Worm (Caenorhabditis elegans): ENCODE results near the gene T12G3.11.

The T12G3.11 gene

ce11 chrIV:12010377-12010776, 19.2 kb downstream of the T12G3.11 start (continued):
- TF ChIP-seq hlh-11 (tag; optimal IDR thresholded peaks at IDR 0.05), result peak; percentile 72
- peak; percentile 65 for TF ChIP-seq mxl-3 (GFP tag; optimal IDR thresholded peaks at IDR 0.05)
- no peak for TF ChIP-seq nhr-76 (tag; optimal IDR thresholded peaks at IDR 0.05)
- no peak for TF ChIP-seq snpc-1.2 (GFP tag; IDR thresholded peaks at IDR 0.05)
- TF ChIP-seq nhr-102 (tag; optimal IDR thresholded peaks at IDR 0.05), result no peak
- no peak for TF ChIP-seq hmg-1.1 (GFP tag; IDR thresholded peaks at IDR 0.05)
- no peak for TF ChIP-seq lim-7 (GFP tag; IDR thresholded peaks at IDR 0.05)
- no peak for TF ChIP-seq unc-39 (tag; optimal IDR thresholded peaks at IDR 0.05)
- TF ChIP-seq lin-39 (tag; optimal IDR thresholded peaks at IDR 0.05), result no peak
- TF ChIP-seq ceh-28 (tag; optimal IDR thresholded peaks at IDR 0.05), result no peak
- TF ChIP-seq T20F7.1 (GFP tag; optimal IDR thresholded peaks at IDR 0.05), result no peak
- no peak for TF ChIP-seq nhr-237 (tag; optimal IDR thresholded peaks at IDR 0.05)
- TF ChIP-seq zip-2 (tag; optimal IDR thresholded peaks at IDR 0.05), result no peak
- TF ChIP-seq spr-3 (GFP tag; optimal IDR thresholded peaks at IDR 0.05), result no peak
- no peak for TF ChIP-seq daf-8 (GFP tag; IDR thresholded peaks at IDR 0.05)
- TF ChIP-seq mdl-1 (tag; optimal IDR thresholded peaks at IDR 0.05), result peak in 1 of 2 experiments; percentile 42
- TF ChIP-seq ces-1 (GFP tag; optimal IDR thresholded peaks at IDR 0.05), result no peak
- TF ChIP-seq lin-38 (GFP tag; IDR thresholded peaks at IDR 0.05), result no peak
- TF ChIP-seq aha-1 (tag), result no peak
- no peak for TF ChIP-seq D1046.2 (GFP tag; IDR thresholded peaks at IDR 0.05)
- TF ChIP-seq lin-1 (GFP tag; IDR thresholded peaks at IDR 0.05), result no peak
- TF ChIP-seq fos-1 (tag; optimal IDR thresholded peaks at IDR 0.05), result no peak
- TF ChIP-seq F49E8.2 (tag; optimal IDR thresholded peaks at IDR 0.05; ENCODE audit: borderline replicate concordance), result no peak

ce11 chrIV:12009046-12009674, 20.4 kb downstream of the T12G3.11 start:
- TF ChIP-seq skn-1 (tag; optimal IDR thresholded peaks at IDR 0.05) (no peak), unc-62 (GFP tag; optimal IDR thresholded peaks at IDR 0.05 in 1 of 2) (peak in 1 of 2 experiments; percentile 98), unc-62 (tag; optimal IDR thresholded peaks at IDR 0.05) (no peak), hlh-30 (tag; optimal IDR thresholded peaks at IDR 0.05; ENCODE audit: insufficient read depth) (peak; percentile 23), dmd-6 (GFP tag; IDR thresholded peaks at IDR 0.05) (0 out of 2 replicates have a peak, but pooled peaks have one; percentile 6), hlh-11 (tag; optimal IDR thresholded peaks at IDR 0.05) (peak; percentile 20), daf-16 (GFP tag; optimal IDR thresholded peaks at IDR 0.05) (peak in 1 of 2 experiments; percentile 95), daf-16 (tag; optimal IDR thresholded peaks at IDR 0.05) (no peak)

- no peak for TF ChIP-seq lin-39 (tag; optimal IDR thresholded peaks at IDR 0.05)
- no peak for TF ChIP-seq nhr-102 (tag; optimal IDR thresholded peaks at IDR 0.05)
- no peak for TF ChIP-seq aly-2 (tag; optimal IDR thresholded peaks at IDR 0.05)
- peak; percentile 11 for TF ChIP-seq F49E8.2 (tag; optimal IDR thresholded peaks at IDR 0.05; ENCODE audit: borderline replicate concordance)
- TF ChIP-seq dmd-8 (GFP tag; IDR thresholded peaks at IDR 0.05), result 0 out of 2 replicates have a peak, but pooled peaks have one; percentile 13
- TF ChIP-seq nhr-41 (GFP tag; IDR thresholded peaks at IDR 0.05), result no peak
- no peak for TF ChIP-seq lin-1 (GFP tag; IDR thresholded peaks at IDR 0.05)
- peak; percentile 32; the same call in 1 of the 2 replicates for TF ChIP-seq pha-4 (GFP tag; IDR thresholded peaks at IDR 0.05)
- no peak for TF ChIP-seq pha-4 (tag; optimal IDR thresholded peaks at IDR 0.05)
- peak; percentile 66; the same call in 1 of the 2 replicates for TF ChIP-seq snpc-1.2 (GFP tag; IDR thresholded peaks at IDR 0.05)
- TF ChIP-seq nhr-76 (tag; optimal IDR thresholded peaks at IDR 0.05), result no peak
- TF ChIP-seq hlh-30 (tag; optimal IDR thresholded peaks at IDR 0.05; ENCODE audit: insufficient read depth), result peak; percentile 54
- no peak for TF ChIP-seq mes-2 (tag; optimal IDR thresholded peaks at IDR 0.05; ENCODE audit: poor library complexity, severe bottlenecking)
- TF ChIP-seq dmd-6 (GFP tag; IDR thresholded peaks at IDR 0.05), result peak; percentile 32; the same call in 1 of the 2 replicates
- no peak for TF ChIP-seq F10B5.3 (tag; optimal IDR thresholded peaks at IDR 0.05)
- no peak for TF ChIP-seq ceh-20 (GFP tag; IDR thresholded peaks at IDR 0.05)
- no peak for TF ChIP-seq ama-1 (optimal IDR thresholded peaks at IDR 0.05)
- TF ChIP-seq lim-7 (GFP tag; IDR thresholded peaks at IDR 0.05), result no peak
- no peak for TF ChIP-seq R02D3.7 (tag; optimal IDR thresholded peaks at IDR 0.05)
- TF ChIP-seq skn-1 (tag; optimal IDR thresholded peaks at IDR 0.05), result no peak
- 0 out of 2 replicates have a peak, but pooled peaks have one; percentile 29 for TF ChIP-seq arid-1 (GFP tag; conservative IDR thresholded peaks at IDR 0.05)
- TF ChIP-seq daf-19 (GFP tag; conservative IDR thresholded peaks at IDR 0.05), result no peak
- TF ChIP-seq unc-62 (GFP tag; optimal IDR thresholded peaks at IDR 0.05 in 1 of 2), result peak in 1 of 2 experiments; percentile 90
- TF ChIP-seq unc-62 (tag; optimal IDR thresholded peaks at IDR 0.05), result no peak
- peak; percentile 34 for TF ChIP-seq duxl-1 (tag; optimal IDR thresholded peaks at IDR 0.05; ENCODE audit: poor library complexity)
- no peak for TF ChIP-seq ctbp-1 (GFP tag; IDR thresholded peaks at IDR 0.05)
- TF ChIP-seq nhr-48 (tag; optimal IDR thresholded peaks at IDR 0.05), result peak; percentile 39
Measured at ce11 chrIV:12005090-12005770, 24.3 kb downstream of the T12G3.11 start.

All from whole organism, L4 larva.